Worm (Caenorhabditis elegans): ENCODE measurements around the gene F29F11.20.

DNA sequence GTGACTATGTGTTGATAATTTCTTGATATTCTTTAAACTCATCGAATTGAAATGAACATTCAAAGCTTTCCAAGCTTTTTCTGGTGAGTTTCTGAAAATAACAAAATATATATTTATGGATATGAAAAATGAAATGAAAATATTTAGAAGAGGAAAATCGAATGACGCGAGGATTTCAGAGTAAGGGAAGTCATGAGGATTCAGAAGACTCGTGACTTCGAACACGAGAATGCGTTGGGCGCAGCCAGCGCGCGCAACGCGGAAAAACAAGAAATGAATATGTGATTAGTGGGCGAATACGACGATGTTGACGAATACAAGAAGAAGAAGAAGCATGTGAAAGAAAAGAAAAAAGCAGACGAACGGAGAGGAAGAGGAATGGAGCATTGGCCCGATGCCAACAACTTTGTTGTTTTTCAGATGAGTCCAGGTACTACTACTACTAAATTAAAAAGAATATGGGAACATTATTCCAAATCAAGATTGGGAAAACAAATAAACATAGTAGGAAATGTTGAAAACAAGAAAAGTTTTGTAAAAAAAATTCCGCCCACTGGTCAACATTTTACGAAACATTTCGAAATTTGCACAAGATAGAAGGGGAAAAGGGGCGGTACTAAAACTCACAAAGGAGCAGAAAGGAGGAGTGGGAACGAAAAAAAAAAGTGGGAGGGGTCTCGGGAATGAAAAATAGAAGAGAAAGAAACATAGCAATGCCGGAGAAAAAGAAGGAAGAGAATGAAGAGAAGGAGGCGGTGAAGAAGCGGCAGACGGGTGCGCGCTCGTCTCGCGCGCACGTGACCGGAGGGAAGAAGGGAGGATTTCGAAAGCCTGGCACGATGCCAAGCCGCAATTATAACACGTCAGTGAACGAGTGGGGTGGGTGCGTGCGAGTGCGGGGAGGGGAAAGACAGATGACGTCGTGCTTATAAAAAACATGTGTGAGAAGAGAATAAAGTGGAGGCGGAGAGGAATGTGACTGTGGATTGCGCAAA is 27.8 kb downstream of the F29F11.20 start:
- TF ChIP-seq nhr-21 (tag; optimal IDR thresholded peaks at IDR 0.05) (peak; percentile 91), alr-1 (tag; optimal IDR thresholded peaks at IDR 0.05) (no peak), ZK546.5 (tag; optimal IDR thresholded peaks at IDR 0.05) (no peak), mdl-1 (tag; optimal IDR thresholded peaks at IDR 0.05) (peak; percentile 98 to 99), unc-62 (GFP tag; optimal IDR thresholded peaks at IDR 0.05) (peak; percentile 90), dmd-4 (tag; optimal IDR thresholded peaks at IDR 0.05) (no peak), ceh-16 (tag; optimal IDR thresholded peaks at IDR 0.05) (peak; percentile 94), unc-55 (GFP tag; optimal IDR thresholded peaks at IDR 0.05) (peak; percentile 90), nhr-12 (tag; optimal IDR thresholded peaks at IDR 0.05) (peak; percentile 16)
